Worm (Caenorhabditis elegans): ENCODE measurements around the gene F37C12.21.
"Not testable (repeated sequence)": the region's sequence is repeated elsewhere in the genome, so short reads cannot be mapped to it uniquely, and the experiment has no call there.

DNA sequence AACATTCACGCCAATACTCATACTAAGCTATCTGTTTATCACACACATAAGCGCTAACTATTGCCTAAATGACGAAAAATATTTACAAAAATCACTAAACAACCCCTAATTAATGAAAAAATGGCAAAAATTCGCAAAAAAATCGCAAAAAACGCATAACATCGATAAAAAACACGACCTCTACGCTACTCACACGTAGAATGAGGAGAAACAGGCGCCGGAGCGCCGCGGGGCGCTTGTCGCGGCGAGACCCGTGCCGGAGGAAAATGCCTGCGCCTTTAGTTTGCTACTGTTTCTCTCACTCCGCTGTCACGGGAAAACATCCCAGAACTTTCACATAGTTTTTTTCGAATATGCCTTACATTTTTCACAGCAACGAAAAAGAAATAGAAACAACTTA is 49.7 kb downstream of the F37C12.21 start:
- TF ChIP-seq D2030.7 (GFP tag; IDR thresholded peaks at IDR 0.05): peak; percentile 43; the same call in 1 of the 2 replicates
- not testable (repeated sequence) for TF ChIP-seq sdz-38 (tag; optimal IDR thresholded peaks at IDR 0.05); mes-4 (tag; optimal IDR thresholded peaks at IDR 0.05); F55B11.4 (tag; optimal IDR thresholded peaks at IDR 0.05; ENCODE audit: borderline replicate concordance, insufficient read depth); snpc-4 (GFP tag; optimal IDR thresholded peaks at IDR 0.05); snpc-4 (tag; optimal IDR thresholded peaks at IDR 0.05); ZK185.1 (tag; optimal IDR thresholded peaks at IDR 0.05; ENCODE audit: poor library complexity, severe bottlenecking); nhr-90 (tag; optimal IDR thresholded peaks at IDR 0.05); F52B5.7 (tag; optimal IDR thresholded peaks at IDR 0.05); ama-1 (optimal IDR thresholded peaks at IDR 0.05); ama-1 (GFP tag; optimal IDR thresholded peaks at IDR 0.05); F49E8.2 (tag; optimal IDR thresholded peaks at IDR 0.05; ENCODE audit: insufficient read depth)

Measured in whole organism, young adult.